Fruit fly (Drosophila melanogaster): ENCODE data around the gene Nsf2.

- no peak for TF ChIP-seq cnc (optimal IDR thresholded peaks at IDR 0.05)
- TF ChIP-seq CG5204 (GFP tag; optimal IDR thresholded peaks at IDR 0.05): no peak
- TF ChIP-seq Clk (GFP tag; optimal IDR thresholded peaks at IDR 0.05): no peak
- TF ChIP-seq Mnt (GFP tag; optimal IDR thresholded peaks at IDR 0.05): no peak
- no peak for TF ChIP-seq bab1 (GFP tag; optimal IDR thresholded peaks at IDR 0.05)
- no peak for TF ChIP-seq CG12768 (GFP tag; optimal IDR thresholded peaks at IDR 0.05)
- TF ChIP-seq tj (GFP tag; optimal IDR thresholded peaks at IDR 0.05): no peak
These were observed 41.7 kb downstream of the Nsf2 start for dm6 chr3R:13796071-13796470.

All from whole organism, adult.